Worm (Caenorhabditis elegans): Measurements from ENCODE around the gene F46F2.5.

ce11 chrX:15264149-15264548 is 1.6 kb downstream of the F46F2.5 start:
- no peak for TF ChIP-seq ceh-39 (tag; optimal IDR thresholded peaks at IDR 0.05)
- TF ChIP-seq nhr-28 (tag; optimal IDR thresholded peaks at IDR 0.05) = no peak
- TF ChIP-seq elt-3 (tag; optimal IDR thresholded peaks at IDR 0.05) = no peak
- TF ChIP-seq lin-32 (GFP tag; optimal IDR thresholded peaks at IDR 0.05) = no peak
- TF ChIP-seq unc-62 (GFP tag; optimal IDR thresholded peaks at IDR 0.05) = no peak
- TF ChIP-seq mep-1 (tag; optimal IDR thresholded peaks at IDR 0.05) = no peak
- no peak for TF ChIP-seq pha-4 (tag; optimal IDR thresholded peaks at IDR 0.05)
